Worm (Caenorhabditis elegans) whole organism, young adult: ENCODE measurements around the gene F28D1.6.

Experiments
- B0261.1 ChIP-seq: sonication (generic microtip); optimal IDR thresholded peaks from 2 replicates; lab custom pipeline; 2016; ENCODE audit warnings: mild to moderate bottlenecking, missing genetic modification characterization, moderate library complexity, missing compliant biosample characterization
- D2030.7 ChIP-seq: fragments of 200-800 bp; sonication (Bioruptor generic); IDR thresholded peaks from 2 replicates; pipeline ENCODE4 v1.3.6; 2022; ENCODE audit warnings: missing genetic modification reagents, missing genetic modification characterization, missing compliant biosample characterization
- F33H1.4 ChIP-seq: fragments of 200-800 bp; sonication (Bioruptor generic); IDR thresholded peaks from 2 replicates; pipeline ENCODE4 v1.3.6; 2022; ENCODE audit warnings: missing genetic modification reagents, missing genetic modification characterization, missing compliant biosample characterization
- F37B4.10 ChIP-seq: fragments of 200-800 bp; sonication (Bioruptor generic); IDR thresholded peaks from 2 replicates; pipeline ENCODE4 v1.3.6; 2022; ENCODE audit warnings: missing genetic modification characterization, missing compliant biosample characterization
- F52B5.7 ChIP-seq: sonication (generic microtip); optimal IDR thresholded peaks from 2 replicates; lab custom pipeline; 2016; ENCODE audit warnings: mild to moderate bottlenecking, missing genetic modification characterization, missing compliant biosample characterization
- F57C9.4 ChIP-seq: sonication (generic microtip); optimal IDR thresholded peaks from 2 replicates; lab custom pipeline; 2017; ENCODE audit warnings: mild to moderate bottlenecking, missing genetic modification characterization, missing compliant biosample characterization
- Y79H2A.3 ChIP-seq: fragments of 200-800 bp; sonication (Bioruptor generic); conservative IDR thresholded peaks from 2 replicates; pipeline ENCODE4 v1.3.6; 2022; ENCODE audit warnings: missing genetic modification reagents, missing genetic modification characterization, missing compliant biosample characterization
- atf-7 ChIP-seq: sonication (generic microtip); optimal IDR thresholded peaks from 2 replicates; lab custom pipeline; 2017; ENCODE audit warnings: mild to moderate bottlenecking, missing genetic modification characterization, missing compliant biosample characterization
- attf-5 ChIP-seq: fragments of 200-800 bp; sonication (Bioruptor generic); optimal IDR thresholded peaks from 2 replicates; lab custom pipeline; 2018; ENCODE audit warnings: mild to moderate bottlenecking, missing genetic modification characterization, missing compliant biosample characterization
- attf-6 ChIP-seq: fragments of 200-800 bp; sonication (Bioruptor generic); IDR thresholded peaks from 2 replicates; pipeline ENCODE4 v1.3.6; 2022; ENCODE audit warnings: missing genetic modification reagents, missing genetic modification characterization, missing compliant biosample characterization
- bed-1 ChIP-seq: fragments of 200-800 bp; sonication (Bioruptor generic); IDR thresholded peaks from 2 replicates; pipeline ENCODE4 v1.3.6; 2022; ENCODE audit warnings: missing genetic modification reagents, missing genetic modification characterization, missing compliant biosample characterization
- ccch-3 ChIP-seq: fragments of 200-800 bp; sonication (Bioruptor generic); optimal IDR thresholded peaks from 2 replicates; lab custom pipeline; 2018; ENCODE audit warnings: mild to moderate bottlenecking, missing genetic modification characterization, missing compliant biosample characterization
- cebp-1 ChIP-seq, 2 experiments: fragments of 200-800 bp in 1 of 2; sonication (Bioruptor generic) in 1 of 2; sonication (generic microtip) in 1 of 2; IDR thresholded peaks in 1 of 2; optimal IDR thresholded peaks in 1 of 2; 2 replicates each; pipeline versions ENCODE4 v1.3.6 to Lab custom; 2017 to 2022; ENCODE audit warnings: missing compliant biosample characterization in 2 of 2, missing genetic modification characterization in 2 of 2, mild to moderate bottlenecking in 1 of 2, missing genetic modification reagents in 1 of 2, moderate library complexity in 1 of 2
- cebp-2 ChIP-seq: fragments of 200-800 bp; sonication (Bioruptor generic); IDR thresholded peaks from 2 replicates; pipeline ENCODE4 v1.3.6; 2022; ENCODE audit warnings: missing genetic modification characterization, missing compliant biosample characterization
- ceh-40 ChIP-seq: fragments of 200-800 bp; sonication (Bioruptor generic); IDR thresholded peaks from 2 replicates; pipeline ENCODE4 v1.3.6; 2022; ENCODE audit warnings: missing genetic modification characterization, missing compliant biosample characterization
- chd-7 ChIP-seq: sonication (generic microtip); optimal IDR thresholded peaks from 2 replicates; lab custom pipeline; 2016; ENCODE audit warnings: mild to moderate bottlenecking, missing genetic modification characterization, moderate library complexity, missing compliant biosample characterization
- dox-1 ChIP-seq: fragments of 200-800 bp; sonication (Bioruptor generic); IDR thresholded peaks from 2 replicates; pipeline ENCODE4 v1.3.6; 2022; ENCODE audit warnings: missing genetic modification reagents, missing genetic modification characterization, missing compliant biosample characterization
- efl-1 ChIP-seq: fragments of 150-350 bp; optimal IDR thresholded peaks from 2 replicates; lab custom pipeline; 2014; ENCODE audit warnings: missing biosample characterization, missing genetic modification reagents, missing genetic modification characterization
- him-1 ChIP-seq: sonication (generic microtip); optimal IDR thresholded peaks from 2 replicates; lab custom pipeline; 2016; ENCODE audit warnings: missing genotype, missing genetic modification reagents, missing genetic modification characterization, missing compliant biosample characterization
- hmg-1.2 ChIP-seq: fragments of 200-800 bp; sonication (Bioruptor generic); IDR thresholded peaks from 2 replicates; pipeline ENCODE4 v1.3.6; 2022; ENCODE audit warnings: missing genetic modification reagents, missing genetic modification characterization, missing compliant biosample characterization
- hmg-20 ChIP-seq: fragments of 200-800 bp; sonication (Bioruptor generic); IDR thresholded peaks from 2 replicates; pipeline ENCODE4 v1.3.6; 2022; ENCODE audit warnings: missing genetic modification reagents, missing genetic modification characterization, missing compliant biosample characterization
- hsf-1 ChIP-seq: fragments of 200-800 bp; sonication (Bioruptor generic); IDR thresholded peaks from 2 replicates; pipeline ENCODE4 v1.3.6; 2022; ENCODE audit warnings: missing genetic modification reagents, missing genetic modification characterization, missing compliant biosample characterization
- lsl-1 ChIP-seq: fragments of 200-800 bp; sonication (Bioruptor generic); optimal IDR thresholded peaks from 2 replicates; lab custom pipeline; 2018; ENCODE audit warnings: mild to moderate bottlenecking, missing genetic modification characterization, moderate library complexity, missing compliant biosample characterization
- madf-10 ChIP-seq: sonication (generic microtip); optimal IDR thresholded peaks from 2 replicates; lab custom pipeline; 2016; ENCODE audit warnings: mild to moderate bottlenecking, missing genetic modification characterization, missing compliant biosample characterization
- madf-6 ChIP-seq: fragments of 200-800 bp; sonication (Bioruptor generic); IDR thresholded peaks from 2 replicates; pipeline ENCODE4 v1.3.6; 2022; ENCODE audit warnings: missing genetic modification reagents, missing genetic modification characterization, missing compliant biosample characterization
- madf-8 ChIP-seq: fragments of 200-800 bp; sonication (Bioruptor generic); conservative IDR thresholded peaks from 2 replicates; pipeline ENCODE4 v1.3.6; 2022; ENCODE audit warnings: missing genetic modification reagents, missing genetic modification characterization, missing compliant biosample characterization
- mel-28 ChIP-seq: sonication (generic microtip); optimal IDR thresholded peaks from 2 replicates; lab custom pipeline; 2016; ENCODE audit warnings: borderline replicate concordance, mild to moderate bottlenecking, missing genetic modification characterization, missing compliant biosample characterization
- mxl-1 ChIP-seq: sonication (generic microtip); optimal IDR thresholded peaks from 2 replicates; lab custom pipeline; 2016; ENCODE audit warnings: missing genetic modification characterization, missing compliant biosample characterization
- nfyb-1 ChIP-seq: fragments of 200-800 bp; sonication (Bioruptor generic); IDR thresholded peaks from 2 replicates; pipeline ENCODE4 v1.3.6; 2022; ENCODE audit warnings: missing genetic modification reagents, missing genetic modification characterization, missing compliant biosample characterization
- nhr-80 ChIP-seq: sonication (generic microtip); optimal IDR thresholded peaks from 2 replicates; lab custom pipeline; 2016; ENCODE audit warnings: missing genetic modification characterization, missing compliant biosample characterization
- somi-1 ChIP-seq: fragments of 200-800 bp; sonication (Bioruptor generic); optimal IDR thresholded peaks from 2 replicates; lab custom pipeline; 2018; ENCODE audit warnings: mild to moderate bottlenecking, missing genetic modification characterization, missing compliant biosample characterization
- xnd-1 ChIP-seq: sonication (generic microtip); optimal IDR thresholded peaks from 2 replicates; lab custom pipeline; 2016; ENCODE audit warnings: missing genotype, missing genetic modification reagents, missing genetic modification characterization, missing compliant biosample characterization
- zfh-2 ChIP-seq: fragments of 200-800 bp; sonication (Bioruptor generic); conservative IDR thresholded peaks from 2 replicates; pipeline ENCODE4 v1.3.6; 2022; ENCODE audit warnings: missing genetic modification reagents, missing genetic modification characterization, missing compliant biosample characterization
- zim-3 ChIP-seq: sonication (generic microtip); optimal IDR thresholded peaks from 2 replicates; lab custom pipeline; 2017; ENCODE audit warnings: mild to moderate bottlenecking, missing genetic modification characterization, moderate library complexity, missing compliant biosample characterization
- ztf-25 ChIP-seq: fragments of 200-800 bp; sonication (Bioruptor generic); IDR thresholded peaks from 2 replicates; pipeline ENCODE4 v1.3.6; 2022; ENCODE audit warnings: missing genetic modification reagents, missing genetic modification characterization, missing compliant biosample characterization
- ztf-3 ChIP-seq: fragments of 200-800 bp; sonication (Bioruptor generic); optimal IDR thresholded peaks from 2 replicates; lab custom pipeline; 2018; ENCODE audit warnings: mild to moderate bottlenecking, missing genetic modification characterization, missing compliant biosample characterization

F28D1.6 gene

ce11 chrIV:12336893-12337627 is 47.9 kb downstream of the F28D1.6 start, which contains the start of the genes F19B6.10 and wht-5 (continued):
- no peak for TF ChIP-seq attf-6
- TF ChIP-seq, all 124 proteins: peak for 0

- TF ChIP-seq mel-28 (tag; lab: Kevin White, UChicago) (no peak), madf-6 (GFP tag; lab: Robert Waterston, UW) (no peak), cebp-2 (no peak), F33H1.4 (GFP tag; lab: Robert Waterston, UW) (peak; percentile 62), F57C9.4 (no peak), hsf-1 (GFP tag; lab: Robert Waterston, UW) (no peak), somi-1 (GFP tag; lab: Kevin White, UChicago) (no peak), F37B4.10 (GFP tag; lab: Robert Waterston, UW) (no peak), F52B5.7 (tag; lab: Kevin White, UChicago) (no peak), B0261.1 (tag; lab: Kevin White, UChicago) (no peak), chd-7 (tag; lab: Kevin White, UChicago) (no peak), zim-3 (tag; lab: Kevin White, UChicago) (no peak), hmg-20 (GFP tag; lab: Robert Waterston, UW) (no peak), madf-10 (tag; lab: Kevin White, UChicago) (no peak), madf-8 (0 out of 2 replicates have a peak, but pooled peaks have one; percentile 14), ccch-3 (GFP tag; lab: Kevin White, UChicago) (no peak), lsl-1 (GFP tag; lab: Kevin White, UChicago) (peak; percentile 52), xnd-1 (peak; percentile 25), zfh-2 (no peak)
- TF ChIP-seq, all 124 proteins: peak for 4
Observed at ce11 chrIV:12335798-12336197, 49.2 kb downstream of the F28D1.6 start, which contains the start of gene F19B6.1. F19B6.1 (minus strand) TSS chrIV:12336075.

ce11 chrIV:12335248-12335647 is 49.7 kb downstream of the F28D1.6 start:
- TF ChIP-seq atf-7 (tag; lab: Kevin White, UChicago) (no peak), nfyb-1 (GFP tag; lab: Robert Waterston, UW) (0 out of 2 replicates have a peak, but pooled peaks have one; percentile 29), mxl-1 (tag; lab: Kevin White, UChicago) (no peak), cebp-2 (peak; percentile 80; the same call in 1 of the 2 replicates), ztf-25 (GFP tag; lab: Robert Waterston, UW) (no peak), bed-1 (no peak), nhr-80 (tag; lab: Kevin White, UChicago) (peak; percentile 25), D2030.7 (0 out of 2 replicates have a peak, but pooled peaks have one; percentile 22), efl-1 (no peak), Y79H2A.3 (no peak), dox-1 (GFP tag; lab: Robert Waterston, UW) (no peak), hmg-1.2 (GFP tag; lab: Robert Waterston, UW) (peak; percentile 18; the same call in 1 of the 2 replicates), zfh-2 (peak; percentile 74), him-1 (no peak), cebp-1 (GFP tag; IDR thresholded peaks at IDR 0.05; lab: Robert Waterston, UW) (no peak), cebp-1 (tag; optimal IDR thresholded peaks at IDR 0.05; lab: Kevin White, UChicago) (peak; percentile 41), attf-5 (GFP tag; lab: Kevin White, UChicago) (peak; percentile 10), ceh-40 (GFP tag; lab: Robert Waterston, UW) (no peak), ztf-3 (no peak), B0261.1 (tag; lab: Kevin White, UChicago) (no peak)
